Fruit fly (Drosophila melanogaster): ENCODE results near the gene Mp.
A peak's percentile ranks its signal among the peaks of the same experiment; 100 is the strongest.

Mp gene

dm6 chr3L:7096530-7096929, 97.9 kb downstream of the Mp start (continued):
- no peak for TF ChIP-seq CG14710 (tag; optimal IDR thresholded peaks at IDR 0.05)
- TF ChIP-seq gcm2 (GFP tag; optimal IDR thresholded peaks at IDR 0.05) = no peak
- no peak for TF ChIP-seq tgo (GFP tag; IDR thresholded peaks at IDR 0.05)
- peak; percentile 81 for TF ChIP-seq sens (GFP tag)
- TF ChIP-seq fu2 (GFP tag; optimal IDR thresholded peaks at IDR 0.05) = no peak
- TF ChIP-seq CG9817 (tag; optimal IDR thresholded peaks at IDR 0.05) = no peak
- TF ChIP-seq twi (tag; optimal IDR thresholded peaks at IDR 0.05) = no peak
- TF ChIP-seq trem (tag; optimal IDR thresholded peaks at IDR 0.05) = no peak
- TF ChIP-seq trh (GFP tag; optimal IDR thresholded peaks at IDR 0.05) = no peak
- TF ChIP-seq tup (GFP tag; optimal IDR thresholded peaks at IDR 0.05) = no peak
- TF ChIP-seq CG4820 (GFP tag; optimal IDR thresholded peaks at IDR 0.05) = no peak
- TF ChIP-seq lilli (GFP tag; optimal IDR thresholded peaks at IDR 0.05) = no peak
- TF ChIP-seq Atf3 (GFP tag; optimal IDR thresholded peaks at IDR 0.05) = no peak
- TF ChIP-seq CG17568 (GFP tag; optimal IDR thresholded peaks at IDR 0.05) = no peak
- TF ChIP-seq CG2116 (GFP tag; optimal IDR thresholded peaks at IDR 0.05) = no peak
- peak; percentile 8 for TF ChIP-seq mam (GFP tag; optimal IDR thresholded peaks at IDR 0.05)
- no peak for TF ChIP-seq CG10462 (GFP tag; optimal IDR thresholded peaks at IDR 0.05)
- no peak for TF ChIP-seq ranshi (GFP tag; IDR thresholded peaks at IDR 0.05)
- no peak for TF ChIP-seq dysf (GFP tag; IDR thresholded peaks at IDR 0.05)
- no peak for TF ChIP-seq fd3F (GFP tag; optimal IDR thresholded peaks at IDR 0.05)
- no peak for TF ChIP-seq vnd (GFP tag; IDR thresholded peaks at IDR 0.05; ENCODE audit: partially characterized antibody)
- no peak for TF ChIP-seq rib (GFP tag; IDR thresholded peaks at IDR 0.05)
- no peak for TF ChIP-seq org-1 (GFP tag; optimal IDR thresholded peaks at IDR 0.05)
- no peak for TF ChIP-seq CTCF (GFP tag; optimal IDR thresholded peaks at IDR 0.05)
- TF ChIP-seq Trl (optimal IDR thresholded peaks at IDR 0.05) = no peak
- TF ChIP-seq Trl (GFP tag; optimal IDR thresholded peaks at IDR 0.05) = no peak
- no peak for TF ChIP-seq pho (GFP tag; optimal IDR thresholded peaks at IDR 0.05)
- TF ChIP-seq Med (GFP tag) = peak; percentile 15
- no peak for TF ChIP-seq Camta (GFP tag; optimal IDR thresholded peaks at IDR 0.05)
